Fruit fly (Drosophila melanogaster): ENCODE data around the gene Pdhb.

DNA sequence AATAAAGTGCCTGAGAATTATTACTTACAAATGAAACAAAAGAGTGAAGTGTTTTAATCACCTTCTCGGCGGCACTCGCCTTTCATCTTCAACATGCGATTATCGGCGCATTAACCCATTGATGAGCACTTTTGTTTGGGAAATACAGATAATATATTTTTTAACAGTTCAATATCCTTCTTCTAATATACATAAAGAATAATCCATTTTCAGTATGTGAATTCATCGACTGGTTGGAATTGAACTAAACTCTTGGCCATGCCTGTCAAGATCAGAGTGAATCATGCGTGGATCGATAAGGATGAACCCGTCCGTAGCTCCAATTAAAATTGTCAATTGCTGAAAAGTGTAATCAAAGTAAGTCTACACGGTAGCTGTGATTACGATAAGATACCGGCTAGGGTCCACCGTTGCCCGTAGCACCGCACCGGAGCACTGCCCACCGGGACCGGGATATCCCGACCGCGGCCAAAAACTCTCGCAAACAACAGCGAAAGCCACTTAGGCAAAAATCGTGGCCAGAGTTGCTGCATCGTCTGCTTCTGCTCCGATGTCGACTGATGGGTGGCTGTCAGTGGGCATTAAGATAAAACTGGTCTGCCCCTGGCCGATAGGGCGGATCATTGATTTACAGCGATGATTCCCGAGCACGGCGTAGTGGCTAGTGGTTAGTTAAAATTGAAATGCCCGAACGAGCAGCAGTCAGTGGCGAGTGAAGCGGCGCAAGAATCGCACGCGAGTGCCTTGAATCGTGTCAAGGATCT lies 52.2 kb downstream of the Pdhb start, which contains the start of gene CG11898:
- TF ChIP-seq h (optimal IDR thresholded peaks at IDR 0.05) (no peak), psq (optimal IDR thresholded peaks at IDR 0.05) (no peak), ttk (optimal IDR thresholded peaks at IDR 0.05) (no peak), Sin3A (optimal IDR thresholded peaks at IDR 0.05) (no peak), Myc (optimal IDR thresholded peaks at IDR 0.05) (no peak)

All from Kc167 (cell line).